Fruit fly (Drosophila melanogaster) whole organism, embryonic: ENCODE data around the gene RpS3.

Experiments
- Atf6 ChIP-seq: fragments of 200-800 bp; sonication (Bioruptor generic); IDR thresholded peaks from 2 replicates; pipeline ENCODE4 v1.3.6; 2022; ENCODE audit warnings: missing biosample characterization, missing genetic modification characterization
- B-H2 ChIP-seq: fragments of 200-800 bp; sonication (Bioruptor generic); optimal IDR thresholded peaks from 2 replicates; lab custom pipeline; 2018; ENCODE audit warnings: missing biosample characterization, mild to moderate bottlenecking, missing genetic modification characterization
- CG12071 ChIP-seq: fragments of 200-800 bp; sonication (Bioruptor generic); optimal IDR thresholded peaks from 3 replicates; lab custom pipeline; 2018; ENCODE audit warnings: missing biosample characterization, mild to moderate bottlenecking, missing genetic modification characterization
- CG13624 ChIP-seq: fragments of 200-800 bp; sonication (Bioruptor generic); optimal IDR thresholded peaks from 2 replicates; lab custom pipeline; 2016; ENCODE audit warnings: missing biosample characterization, missing genetic modification characterization
- CG14860 ChIP-seq: fragments of 200-800 bp; sonication (Bioruptor generic); IDR thresholded peaks from 3 replicates; pipeline ENCODE4 v1.3.6; 2022; ENCODE audit warnings: missing biosample characterization, missing genetic modification characterization; ENCODE audit not compliant: partially characterized antibody
- CG15073 ChIP-seq: fragments of 200-800 bp; sonication (Bioruptor generic); optimal IDR thresholded peaks from 2 replicates; lab custom pipeline; 2016; ENCODE audit warnings: missing biosample characterization, missing genetic modification characterization
- CG15601 ChIP-seq: fragments of 200-800 bp; sonication (Bioruptor generic); optimal IDR thresholded peaks from 3 replicates; lab custom pipeline; 2019; ENCODE audit warnings: missing biosample characterization, mild to moderate bottlenecking, missing genetic modification characterization, moderate library complexity
- CG16815 ChIP-seq: fragments of 200-800 bp; sonication (Bioruptor generic); optimal IDR thresholded peaks from 3 replicates; lab custom pipeline; 2017; ENCODE audit warnings: missing biosample characterization, mild to moderate bottlenecking, missing genetic modification characterization
- CG2199 ChIP-seq: fragments of 200-800 bp; sonication (Bioruptor generic); IDR thresholded peaks from 3 replicates; pipeline ENCODE4 v1.3.6; 2022; ENCODE audit warnings: missing biosample characterization, missing genetic modification characterization
- CG2202 ChIP-seq: fragments of 200-800 bp; sonication (Bioruptor generic); optimal IDR thresholded peaks from 2 replicates; lab custom pipeline; 2018; ENCODE audit warnings: missing biosample characterization, mild to moderate bottlenecking, missing genetic modification characterization
- CG30020 ChIP-seq: fragments of 200-800 bp; optimal IDR thresholded peaks from 2 replicates; lab custom pipeline; 2019; ENCODE audit warnings: missing biosample characterization, mild to moderate bottlenecking, missing genetic modification characterization, moderate library complexity
- CG31365 ChIP-seq: fragments of 200-800 bp; sonication (Bioruptor generic); optimal IDR thresholded peaks from 2 replicates; lab custom pipeline; 2018; ENCODE audit warnings: missing biosample characterization, mild to moderate bottlenecking, missing genetic modification characterization
- CG3163 ChIP-seq: fragments of 200-800 bp; sonication (Bioruptor generic); optimal IDR thresholded peaks from 3 replicates; lab custom pipeline; 2016; ENCODE audit warnings: missing biosample characterization, missing genetic modification characterization
- CG4328 ChIP-seq: fragments of 200-800 bp; sonication (Bioruptor generic); optimal IDR thresholded peaks from 3 replicates; lab custom pipeline; 2017; ENCODE audit warnings: missing biosample characterization, missing genetic modification reagents, missing genetic modification characterization
- CG4730 ChIP-seq: fragments of 200-800 bp; sonication (Bioruptor generic); IDR thresholded peaks from 2 replicates; pipeline ENCODE4 v1.3.6; 2022; ENCODE audit warnings: missing biosample characterization, missing genetic modification characterization
- CG6272 ChIP-seq: fragments of 200-800 bp; sonication (Bioruptor generic); IDR thresholded peaks from 2 replicates; pipeline ENCODE4 v1.3.6; 2022; ENCODE audit warnings: missing biosample characterization, missing genetic modification characterization
- CG6791 ChIP-seq: fragments of 200-800 bp; sonication (Bioruptor generic); IDR thresholded peaks from 3 replicates; pipeline ENCODE4 v1.3.6; 2022; ENCODE audit warnings: missing biosample characterization, missing genetic modification characterization; ENCODE audit not compliant: partially characterized antibody
- CG6813 ChIP-seq: fragments of 200-800 bp; sonication (Bioruptor generic); optimal IDR thresholded peaks from 2 replicates; lab custom pipeline; 2017; ENCODE audit warnings: missing biosample characterization, missing genetic modification characterization, mild to moderate bottlenecking, moderate library complexity, missing genetic modification reagents
- CG8478 ChIP-seq: fragments of >200 bp; optimal IDR thresholded peaks from 2 replicates; lab custom pipeline; 2018
- D19A ChIP-seq: fragments of 200-800 bp; optimal IDR thresholded peaks from 3 replicates; lab custom pipeline; 2019; ENCODE audit warnings: missing biosample characterization, mild to moderate bottlenecking, missing genetic modification characterization, moderate library complexity
- Dad ChIP-seq: fragments of 200-800 bp; sonication (Bioruptor generic); optimal IDR thresholded peaks from 3 replicates; lab custom pipeline; 2016; ENCODE audit warnings: missing biosample characterization, missing genetic modification characterization
- E2f2 ChIP-seq: fragments of 200-800 bp; sonication (Bioruptor generic); IDR thresholded peaks from 2 replicates; pipeline ENCODE4 v1.3.6; 2022; ENCODE audit warnings: missing biosample characterization, missing genetic modification characterization
- Ets65A ChIP-seq: fragments of 200-800 bp; sonication (Bioruptor generic); peaks from one replicate; lab custom pipeline; 2016; ENCODE audit warnings: missing biosample characterization, missing genetic modification characterization
- Fer1 ChIP-seq: fragments of 200-800 bp; sonication (Bioruptor generic); optimal IDR thresholded peaks from 2 replicates; lab custom pipeline; 2017; ENCODE audit warnings: missing biosample characterization, mild to moderate bottlenecking, missing genetic modification characterization
- Gsc ChIP-seq: fragments of 200-800 bp; sonication (Bioruptor generic); IDR thresholded peaks from 2 replicates; pipeline ENCODE4 v1.3.6; 2022; ENCODE audit warnings: missing biosample characterization, missing genetic modification characterization
- H2.0 ChIP-seq: fragments of 200-800 bp; sonication (Bioruptor generic); IDR thresholded peaks from 2 replicates; pipeline ENCODE4 v1.3.6; 2022; ENCODE audit warnings: missing biosample characterization, missing genetic modification characterization
- Hand ChIP-seq: fragments of 200-800 bp; sonication (Bioruptor generic); optimal IDR thresholded peaks from 2 replicates; lab custom pipeline; 2017; ENCODE audit warnings: mild to moderate bottlenecking, missing biosample characterization, missing genetic modification reagents, missing genetic modification characterization
- Lhr ChIP-seq: fragments of 200-800 bp; sonication (Bioruptor generic); optimal IDR thresholded peaks from 3 replicates; lab custom pipeline; 2017; ENCODE audit warnings: mild to moderate bottlenecking, missing biosample characterization, missing genetic modification reagents, missing genetic modification characterization
- Lim3 ChIP-seq: fragments of 200-800 bp; sonication (Bioruptor generic); IDR thresholded peaks from 2 replicates; pipeline ENCODE4 v1.3.6; 2022; ENCODE audit warnings: missing biosample characterization, missing genetic modification characterization
- PHDP ChIP-seq: fragments of 200-800 bp; sonication (Bioruptor generic); optimal IDR thresholded peaks from 3 replicates; lab custom pipeline; 2018; ENCODE audit warnings: missing biosample characterization, mild to moderate bottlenecking, missing genetic modification characterization, moderate library complexity
- Ptx1 ChIP-seq: fragments of 200-800 bp; sonication (Bioruptor generic); IDR thresholded peaks from 2 replicates; pipeline ENCODE4 v1.3.6; 2022; ENCODE audit warnings: missing biosample characterization, missing genetic modification characterization
- Scr ChIP-seq: fragments of 200-800 bp; sonication (Bioruptor generic); IDR thresholded peaks from 2 replicates; pipeline ENCODE4 v1.3.6; 2022; ENCODE audit warnings: missing biosample characterization, missing genetic modification characterization; ENCODE audit not compliant: partially characterized antibody
- Stat92E ChIP-seq, 3 experiments: fragments of >200 bp in 2 of 3; fragments of 200-800 bp in 1 of 3; sonication (Bioruptor generic) in 1 of 3; optimal IDR thresholded peaks; 2 replicates each; lab custom pipeline; 2017 to 2019; ENCODE audit warnings: missing biosample characterization in 3 of 3, missing genetic modification characterization in 3 of 3, mild to moderate bottlenecking in 1 of 3, moderate library complexity in 1 of 3
- YL-1 ChIP-seq: fragments of 200-800 bp; sonication (Bioruptor generic); optimal IDR thresholded peaks from 3 replicates; lab custom pipeline; 2017; ENCODE audit warnings: missing biosample characterization, mild to moderate bottlenecking, missing genetic modification characterization
- ato ChIP-seq: fragments of 200-800 bp; sonication (Bioruptor generic); IDR thresholded peaks from 2 replicates; pipeline ENCODE4 v1.3.6; 2022; ENCODE audit warnings: missing biosample characterization, missing genetic modification characterization; ENCODE audit not compliant: partially characterized antibody
- bigmax ChIP-seq: fragments of 200-800 bp; sonication (Bioruptor generic); optimal IDR thresholded peaks from 2 replicates; lab custom pipeline; 2018; ENCODE audit warnings: missing biosample characterization, mild to moderate bottlenecking, missing genetic modification characterization
- dmrt99B ChIP-seq: fragments of 200-800 bp; sonication (Bioruptor generic); optimal IDR thresholded peaks from 2 replicates; lab custom pipeline; 2018; ENCODE audit warnings: missing biosample characterization, mild to moderate bottlenecking, missing genetic modification characterization, moderate library complexity
- gsb ChIP-seq: fragments of 200-800 bp; sonication (Bioruptor generic); IDR thresholded peaks from 2 replicates; pipeline ENCODE4 v1.3.6; 2022; ENCODE audit warnings: missing biosample characterization, missing genetic modification characterization
- hkb ChIP-seq, 2 experiments: fragments of 200-800 bp in 1 of 2; fragments of >200 bp in 1 of 2; sonication (Bioruptor generic) in 1 of 2; IDR thresholded peaks in 1 of 2; optimal IDR thresholded peaks in 1 of 2; 2 replicates each; pipeline versions ENCODE4 v1.3.6 to Lab custom; 2017 to 2022; ENCODE audit warnings: missing biosample characterization in 1 of 2, missing genetic modification characterization in 1 of 2
- maf-S ChIP-seq: fragments of 200-800 bp; sonication (Bioruptor generic); optimal IDR thresholded peaks from 2 replicates; lab custom pipeline; 2016; ENCODE audit warnings: missing biosample characterization, missing genetic modification characterization
- pho ChIP-seq: fragments of 200-800 bp; sonication (Bioruptor generic); optimal IDR thresholded peaks from 2 replicates; lab custom pipeline; 2016; ENCODE audit warnings: missing biosample characterization, missing genetic modification characterization
- pnt ChIP-seq: fragments of 200-800 bp; sonication (Bioruptor generic); optimal IDR thresholded peaks from 3 replicates; lab custom pipeline; 2016; ENCODE audit warnings: missing biosample characterization, missing genetic modification characterization
- sens-2 ChIP-seq: fragments of 200-800 bp; sonication (Bioruptor generic); IDR thresholded peaks from 2 replicates; pipeline ENCODE4 v1.3.6; 2022; ENCODE audit warnings: missing biosample characterization, missing genetic modification characterization
- shn ChIP-seq: fragments of 200-800 bp; sonication (Bioruptor generic); optimal IDR thresholded peaks from 3 replicates; lab custom pipeline; 2016; ENCODE audit warnings: missing biosample characterization, missing genetic modification characterization
- stwl ChIP-seq: fragments of 200-800 bp; sonication (Bioruptor generic); optimal IDR thresholded peaks from 3 replicates; lab custom pipeline; 2018; ENCODE audit warnings: missing biosample characterization, mild to moderate bottlenecking, missing genetic modification characterization, moderate library complexity
- sug ChIP-seq: fragments of 200-800 bp; optimal IDR thresholded peaks from 2 replicates; lab custom pipeline; 2019; ENCODE audit warnings: missing biosample characterization, mild to moderate bottlenecking, missing genetic modification characterization, moderate library complexity
- vfl ChIP-seq: fragments of 200-800 bp; sonication (Bioruptor generic); optimal IDR thresholded peaks from 2 replicates; lab custom pipeline; 2016; ENCODE audit warnings: missing biosample characterization, missing genetic modification characterization
- vvl ChIP-seq: fragments of 200-800 bp; sonication (Bioruptor generic); IDR thresholded peaks from 2 replicates; pipeline ENCODE4 v1.3.6; 2022; ENCODE audit warnings: missing biosample characterization, missing genetic modification characterization
- zen ChIP-seq: fragments of 200-800 bp; sonication (Bioruptor generic); optimal IDR thresholded peaks from 3 replicates; lab custom pipeline; 2018; ENCODE audit warnings: missing biosample characterization, mild to moderate bottlenecking, missing genetic modification characterization, moderate library complexity
- zen2 ChIP-seq: fragments of 200-800 bp; sonication (Bioruptor generic); IDR thresholded peaks from 3 replicates; pipeline ENCODE4 v1.3.6; 2022; ENCODE audit warnings: missing biosample characterization, missing genetic modification characterization; ENCODE audit not compliant: partially characterized antibody

The RpS3 gene

DNA sequence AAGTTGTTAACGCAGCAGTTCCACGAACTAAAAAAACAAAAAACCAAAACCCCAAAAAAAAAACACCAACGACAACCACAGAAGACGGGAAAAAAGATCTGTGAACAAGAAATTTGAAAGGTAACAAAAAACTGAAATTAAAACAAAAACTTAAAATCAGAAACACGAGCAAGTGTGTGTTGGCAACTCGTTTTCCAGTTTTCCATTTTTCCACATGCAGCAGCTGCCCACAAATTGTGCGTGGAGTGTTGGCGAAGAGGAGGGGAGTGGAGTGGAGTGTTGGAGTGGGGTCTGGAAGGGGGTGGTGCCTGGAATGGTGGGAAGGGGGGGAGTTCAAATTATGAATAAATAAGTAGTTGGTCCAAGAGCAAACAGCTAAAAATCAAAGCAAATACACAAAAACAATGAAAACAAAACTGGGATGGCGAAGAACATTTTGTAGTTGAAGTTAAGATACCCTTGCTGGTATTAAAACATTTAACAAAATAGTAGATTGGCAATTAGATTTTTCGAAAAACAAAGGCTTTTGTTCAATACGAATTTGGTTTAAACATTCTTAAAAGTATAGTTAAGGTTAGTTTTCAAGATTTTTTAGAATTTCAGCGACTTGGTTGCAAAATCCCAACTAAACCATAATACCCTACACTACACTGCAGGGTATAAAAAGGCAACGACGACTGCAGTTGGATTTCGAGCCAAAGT is 25.1 kb upstream of the RpS3 start (continued):
- TF ChIP-seq CG31365 (no peak), CG2202 (tag; lab: Kevin White, UChicago) (peak; percentile 40), CG30020 (tag; lab: Kevin White, UChicago) (no peak), CG4730 (no peak), Ets65A (GFP tag; lab: Kevin White, UChicago) (peak; percentile 92), dmrt99B (tag; lab: Kevin White, UChicago) (peak; percentile 67), CG16815 (GFP tag; lab: Kevin White, UChicago) (peak; percentile 11), B-H2 (no peak), E2f2 (GFP tag; lab: Robert Waterston, UW) (no peak), Gsc (GFP tag; lab: Robert Waterston, UW) (no peak), CG12071 (GFP tag; lab: Kevin White, UChicago) (no peak), CG4328 (GFP tag; lab: Kevin White, UChicago) (no peak), zen (tag; lab: Kevin White, UChicago) (peak; percentile 8), Dad (GFP tag; lab: Kevin White, UChicago) (no peak), ato (no peak), maf-S (GFP tag; lab: Kevin White, UChicago) (no peak), H2.0 (GFP tag; lab: Robert Waterston, UW) (peak; percentile 58), CG14860 (GFP tag; lab: Robert Waterston, UW) (no peak), shn (GFP tag; lab: Kevin White, UChicago) (no peak), Lim3 (GFP tag; lab: Robert Waterston, UW) (no peak), Fer1 (GFP tag; lab: Kevin White, UChicago) (no peak), vvl (GFP tag; lab: Robert Waterston, UW) (peak; percentile 68), hkb (optimal IDR thresholded peaks at IDR 0.05; lab: Kevin White, UChicago) (no peak), hkb (GFP tag; IDR thresholded peaks at IDR 0.05; lab: Robert Waterston, UW) (no peak), PHDP (tag; lab: Kevin White, UChicago) (peak; percentile 58), D19A (tag; lab: Kevin White, UChicago) (peak; percentile 97), pnt (GFP tag; lab: Kevin White, UChicago) (no peak), Atf6 (GFP tag; lab: Robert Waterston, UW) (no peak; the same call in 1 of the 2 replicates), Scr (GFP tag; lab: Robert Waterston, UW) (no peak), stwl (tag; lab: Kevin White, UChicago) (no peak), CG6272 (no peak), zen2 (no peak), gsb (no peak), sug (no peak), CG2199 (no peak), sens-2 (GFP tag; lab: Robert Waterston, UW) (no peak), bigmax (GFP tag; lab: Kevin White, UChicago) (no peak), vfl (GFP tag; lab: Kevin White, UChicago) (no peak), YL-1 (no peak), Lhr (peak; percentile 31), CG13624 (GFP tag; lab: Kevin White, UChicago) (peak; percentile 4), CG6791 (no peak), CG15601 (tag; lab: Kevin White, UChicago) (peak; percentile 49), pho (no peak), Ptx1 (GFP tag; lab: Robert Waterston, UW) (peak; percentile 46; the same call in 1 of the 2 replicates), CG15073 (GFP tag; lab: Kevin White, UChicago) (no peak), Hand (GFP tag; lab: Kevin White, UChicago) (no peak), CG3163 (GFP tag; lab: Kevin White, UChicago) (peak; percentile 41), CG6813 (GFP tag; lab: Kevin White, UChicago) (no peak), Stat92E (GFP tag; optimal IDR thresholded peaks at IDR 0.05; lab: Kevin White, UChicago) (no peak), CG8478 (no peak)
